Worm (Caenorhabditis elegans) whole organism, L3 larva: ENCODE results near the gene F09G2.1.
A peak's percentile ranks its signal among the peaks of the same experiment; 100 is the strongest.

Experiments
- R02D3.7 ChIP-seq: fragments of 150-350 bp; optimal IDR thresholded peaks from 2 replicates; lab custom pipeline; 2014; ENCODE audit warnings: missing biosample characterization, missing genetic modification characterization
- ZK546.5 ChIP-seq: sonication (generic microtip); optimal IDR thresholded peaks from 2 replicates; lab custom pipeline; 2017; ENCODE audit warnings: missing biosample characterization, missing genetic modification characterization
- aly-2 ChIP-seq: fragments of 150-350 bp; optimal IDR thresholded peaks from 2 replicates; lab custom pipeline; 2014; ENCODE audit warnings: missing biosample characterization, missing genetic modification characterization
- ama-1 ChIP-seq: fragments of 150-350 bp; optimal IDR thresholded peaks from 2 replicates; lab custom pipeline; 2018
- ceh-16 ChIP-seq: sonication (generic microtip); optimal IDR thresholded peaks from 2 replicates; lab custom pipeline; 2017; ENCODE audit warnings: missing biosample characterization, missing genetic modification characterization
- ceh-28 ChIP-seq: fragments of 150-350 bp; optimal IDR thresholded peaks from 2 replicates; lab custom pipeline; 2014; ENCODE audit warnings: missing biosample characterization, missing genetic modification reagents, missing genetic modification characterization
- ceh-82 ChIP-seq: fragments of 150-350 bp; optimal IDR thresholded peaks from 2 replicates; lab custom pipeline; 2014; ENCODE audit warnings: missing biosample characterization, missing genetic modification characterization
- ceh-9 ChIP-seq: sonication (generic microtip); optimal IDR thresholded peaks from 2 replicates; lab custom pipeline; 2018; ENCODE audit warnings: missing biosample characterization, missing genetic modification characterization
- daf-12 ChIP-seq: fragments of 150-350 bp; optimal IDR thresholded peaks from 2 replicates; lab custom pipeline; 2014; ENCODE audit warnings: missing biosample characterization, missing genetic modification reagents, missing genetic modification characterization
- egl-27 ChIP-seq: sonication (generic microtip); optimal IDR thresholded peaks from 4 replicates; lab custom pipeline; 2017; ENCODE audit warnings: missing biosample characterization, missing genetic modification reagents, missing genetic modification characterization
- egl-5 ChIP-seq: fragments of 150-350 bp; optimal IDR thresholded peaks from 2 replicates; lab custom pipeline; 2017; ENCODE audit warnings: missing biosample characterization, missing genetic modification reagents, missing genetic modification characterization, inconsistent platforms
- elt-1 ChIP-seq: fragments of 150-350 bp; optimal IDR thresholded peaks from 2 replicates; lab custom pipeline; 2014; ENCODE audit warnings: missing biosample characterization, missing genetic modification characterization
- elt-2 ChIP-seq: sonication (generic microtip); optimal IDR thresholded peaks from 2 replicates; lab custom pipeline; 2016; ENCODE audit warnings: missing genetic modification reagents, mild to moderate bottlenecking, missing genetic modification characterization, missing compliant biosample characterization
- elt-3 ChIP-seq, 3 experiments: fragments of 150-350 bp in 1 of 3; sonication (generic microtip) in 2 of 3; optimal IDR thresholded peaks; 2 replicates in 2 of 3; 4 replicates in 1 of 3; lab custom pipeline; 2014 to 2017; ENCODE audit warnings: missing biosample characterization in 3 of 3, missing genetic modification characterization in 3 of 3
- eor-1 ChIP-seq, 2 experiments: fragments of 150-350 bp; optimal IDR thresholded peaks; 2 replicates each; lab custom pipeline; 2014 to 2018; ENCODE audit warnings: missing biosample characterization in 2 of 2, missing genetic modification characterization in 2 of 2
- fkh-10 ChIP-seq: sonication (generic microtip); optimal IDR thresholded peaks from 2 replicates; lab custom pipeline; 2017; ENCODE audit warnings: missing biosample characterization, missing genetic modification reagents, missing genetic modification characterization
- fkh-2 ChIP-seq: fragments of 150-350 bp; optimal IDR thresholded peaks from 2 replicates; lab custom pipeline; 2014; ENCODE audit warnings: missing biosample characterization, missing genetic modification reagents, missing genetic modification characterization
- fos-1 ChIP-seq: fragments of 150-350 bp; optimal IDR thresholded peaks from 2 replicates; lab custom pipeline; 2014; ENCODE audit warnings: missing biosample characterization, missing genetic modification characterization
- hmg-11 ChIP-seq: sonication (generic microtip); optimal IDR thresholded peaks from 2 replicates; lab custom pipeline; 2016; ENCODE audit warnings: missing genetic modification characterization, missing compliant biosample characterization
- jun-1 ChIP-seq: fragments of 150-350 bp; optimal IDR thresholded peaks from 2 replicates; lab custom pipeline; 2014; ENCODE audit warnings: missing biosample characterization, missing genetic modification reagents, missing genetic modification characterization
- lin-15B ChIP-seq: fragments of 150-350 bp; optimal IDR thresholded peaks from 2 replicates; lab custom pipeline; 2014; ENCODE audit warnings: missing biosample characterization, missing genetic modification characterization
- lin-39 ChIP-seq: fragments of 150-350 bp; optimal IDR thresholded peaks from 2 replicates; lab custom pipeline; 2018; ENCODE audit warnings: missing biosample characterization, missing genetic modification reagents, missing genetic modification characterization
- lsy-12 ChIP-seq: sonication (generic microtip); optimal IDR thresholded peaks from 2 replicates; lab custom pipeline; 2016; ENCODE audit warnings: mild to moderate bottlenecking, missing genetic modification characterization, missing compliant biosample characterization
- mdl-1 ChIP-seq: fragments of 150-350 bp; optimal IDR thresholded peaks from 2 replicates; lab custom pipeline; 2014; ENCODE audit warnings: missing biosample characterization, missing genetic modification characterization
- mml-1 ChIP-seq: fragments of 150-350 bp; sonication (generic microtip); optimal IDR thresholded peaks from 3 replicates; lab custom pipeline; 2014; ENCODE audit warnings: missing biosample characterization, missing genetic modification characterization
- nfya-1 ChIP-seq: sonication (generic microtip); optimal IDR thresholded peaks from 2 replicates; lab custom pipeline; 2017; ENCODE audit warnings: missing genetic modification characterization, mild to moderate bottlenecking, missing compliant biosample characterization, antibody characterized with exemption, moderate library complexity; ENCODE audit not compliant: insufficient read depth
- nhr-23 ChIP-seq: fragments of 150-350 bp; optimal IDR thresholded peaks from 2 replicates; lab custom pipeline; 2014; ENCODE audit warnings: missing biosample characterization, missing genetic modification reagents, missing genetic modification characterization
- nhr-237 ChIP-seq: fragments of 150-350 bp; optimal IDR thresholded peaks from 2 replicates; lab custom pipeline; 2014; ENCODE audit warnings: missing biosample characterization, missing genetic modification characterization
- nhr-25 ChIP-seq: sonication (generic microtip); optimal IDR thresholded peaks from 2 replicates; lab custom pipeline; 2017; ENCODE audit warnings: missing biosample characterization, missing genetic modification characterization
- nhr-28 ChIP-seq: fragments of 150-350 bp; optimal IDR thresholded peaks from 2 replicates; lab custom pipeline; 2014; ENCODE audit warnings: missing biosample characterization, missing genetic modification characterization
- nhr-43 ChIP-seq: sonication (generic microtip); optimal IDR thresholded peaks from 2 replicates; lab custom pipeline; 2016; ENCODE audit warnings: mild to moderate bottlenecking, missing genetic modification characterization, missing compliant biosample characterization; ENCODE audit not compliant: poor library complexity, severe bottlenecking
- nhr-76 ChIP-seq: fragments of 150-350 bp; sonication (generic microtip); optimal IDR thresholded peaks from 5 replicates; lab custom pipeline; 2014; ENCODE audit warnings: missing biosample characterization, missing genetic modification characterization
- pha-4 ChIP-seq: fragments of 150-350 bp; optimal IDR thresholded peaks from 2 replicates; lab custom pipeline; 2014; ENCODE audit warnings: missing biosample characterization, missing genetic modification reagents, missing genetic modification characterization
- pqm-1 ChIP-seq: fragments of 150-350 bp; optimal IDR thresholded peaks from 2 replicates; lab custom pipeline; 2017; ENCODE audit warnings: missing biosample characterization, missing genetic modification characterization, inconsistent platforms
- sea-2 ChIP-seq: fragments of 150-350 bp; sonication (generic microtip); optimal IDR thresholded peaks from 4 replicates; lab custom pipeline; 2014; ENCODE audit warnings: missing biosample characterization, missing genetic modification reagents, missing genetic modification characterization
- skn-1 ChIP-seq: fragments of 150-350 bp; optimal IDR thresholded peaks from 2 replicates; lab custom pipeline; 2014; ENCODE audit warnings: missing biosample characterization, missing genetic modification characterization
- snpc-4 ChIP-seq: fragments of 150-350 bp; optimal IDR thresholded peaks from 2 replicates; lab custom pipeline; 2014; ENCODE audit warnings: missing biosample characterization, missing genetic modification characterization
- tbx-2 ChIP-seq: sonication (generic microtip); optimal IDR thresholded peaks from 2 replicates; lab custom pipeline; 2016; ENCODE audit warnings: mild to moderate bottlenecking, missing genetic modification characterization, missing compliant biosample characterization
- unc-39 ChIP-seq: sonication (generic microtip); optimal IDR thresholded peaks from 4 replicates; lab custom pipeline; 2017; ENCODE audit warnings: missing biosample characterization, missing genetic modification characterization
- unc-62 ChIP-seq: fragments of 150-350 bp; sonication (generic microtip); optimal IDR thresholded peaks from 4 replicates; lab custom pipeline; 2014; ENCODE audit warnings: missing biosample characterization, missing genetic modification reagents, missing genetic modification characterization
- zag-1 ChIP-seq: fragments of 150-350 bp; optimal IDR thresholded peaks from 2 replicates; lab custom pipeline; 2014; ENCODE audit warnings: missing biosample characterization, missing genetic modification characterization
- ztf-4 ChIP-seq: fragments of 150-350 bp; optimal IDR thresholded peaks from 2 replicates; lab custom pipeline; 2014; ENCODE audit warnings: missing biosample characterization, missing genetic modification characterization

F09G2.1 gene

ce11 chrV:7234726-7235125 lies 34.7 kb downstream of the F09G2.1 start, which contains the start of gene C05C8.5:
TSS of gene C05C8.5 (minus strand) at chrV:7234826.
- TF ChIP-seq eor-1 (tag; optimal IDR thresholded peaks at IDR 0.05; lab: Kevin White, UChicago) = no peak
- TF ChIP-seq nhr-23 = no peak
- no peak for TF ChIP-seq nhr-28 (tag; lab: Kevin White, UChicago)
- no peak for TF ChIP-seq unc-39 (tag; lab: Kevin White, UChicago)
- TF ChIP-seq ceh-9 (tag; lab: Kevin White, UChicago) = no peak
- no peak for TF ChIP-seq ama-1 (lab: Kevin White, UChicago)
- TF ChIP-seq ZK546.5 (tag; lab: Kevin White, UChicago) = no peak
- TF ChIP-seq R02D3.7 (tag; lab: Kevin White, UChicago) = no peak
- TF ChIP-seq lsy-12 = no peak
- TF ChIP-seq ceh-16 (tag; lab: Kevin White, UChicago) = no peak
- no peak for TF ChIP-seq nhr-76

ce11 chrV:7236694-7237093 lies 36.7 kb downstream of the F09G2.1 start:
- no peak for TF ChIP-seq unc-62 (GFP tag; lab: Kevin White, UChicago)
- TF ChIP-seq hmg-11 (tag; lab: Kevin White, UChicago) = no peak
- TF ChIP-seq eor-1 (tag; optimal IDR thresholded peaks at IDR 0.05; lab: Kevin White, UChicago) = no peak
- TF ChIP-seq jun-1 (tag; lab: Kevin White, UChicago) = no peak
- TF ChIP-seq zag-1 (tag; lab: Kevin White, UChicago) = no peak
- no peak for TF ChIP-seq ceh-9 (tag; lab: Kevin White, UChicago)
- TF ChIP-seq ceh-28 (tag; lab: Kevin White, UChicago) = no peak
- TF ChIP-seq elt-3 (tag; optimal IDR thresholded peaks at IDR 0.05; lab: Kevin White, UChicago) = no peak
- no peak for TF ChIP-seq elt-1 (tag; lab: Kevin White, UChicago)
- TF ChIP-seq lin-39 (tag; lab: Kevin White, UChicago) = no peak
- TF ChIP-seq R02D3.7 (tag; lab: Kevin White, UChicago) = no peak
- TF ChIP-seq daf-12 (tag; lab: Kevin White, UChicago) = no peak
- TF ChIP-seq nhr-76 = no peak
- TF ChIP-seq ZK546.5 (tag; lab: Kevin White, UChicago) = no peak
- no peak for TF ChIP-seq fos-1 (tag; lab: Kevin White, UChicago)

DNA sequence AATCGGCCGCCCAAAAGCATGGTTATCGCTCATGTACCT lies 36.9 kb downstream of the F09G2.1 start, which contains the start of gene hpo-9:
Gene hpo-9, minus strand, starts transcription at position 37 of the 39 bp plus-strand sequence.
- TF ChIP-seq daf-12 (tag; lab: Kevin White, UChicago) (no peak), mml-1 (no peak), aly-2 (tag; lab: Kevin White, UChicago) (no peak), zag-1 (tag; lab: Kevin White, UChicago) (no peak), nhr-237 (no peak)

DNA sequence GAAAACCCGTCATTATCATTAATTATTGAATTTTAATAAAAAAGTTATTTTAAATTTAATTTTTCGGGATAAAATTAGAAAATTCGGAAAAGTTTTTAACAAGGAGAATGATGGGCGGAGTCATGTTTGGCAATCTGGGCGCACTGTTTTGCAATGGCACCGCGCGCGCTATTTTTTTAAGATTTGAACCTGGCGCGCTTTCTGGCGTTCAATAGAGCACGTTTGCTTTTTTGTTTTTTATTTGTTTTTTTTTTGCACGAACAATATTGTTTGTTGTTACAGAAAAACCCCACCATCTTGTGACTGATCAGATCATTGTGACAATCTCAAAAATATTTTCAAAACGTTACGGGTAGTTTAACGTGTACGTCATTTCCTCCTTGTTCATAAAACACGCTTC lies 37.1 kb downstream of the F09G2.1 start, which contains the start of gene hyls-1:
Gene hyls-1, plus strand, starts transcription at position 249 of the 400 bp plus-strand sequence.
- TF ChIP-seq sea-2 (GFP tag; lab: Kevin White, UChicago) (no peak), nfya-1 (peak; percentile 91), lin-15B (tag; lab: Kevin White, UChicago) (peak; percentile 92), ceh-9 (tag; lab: Kevin White, UChicago) (no peak), lsy-12 (no peak), nhr-237 (no peak), pha-4 (tag; lab: Kevin White, UChicago) (peak; percentile 96), nhr-43 (tag; lab: Kevin White, UChicago) (peak; percentile 92), nhr-25 (tag; lab: Kevin White, UChicago) (peak; percentile 80), R02D3.7 (tag; lab: Kevin White, UChicago) (peak; percentile 69), unc-39 (tag; lab: Kevin White, UChicago) (no peak), skn-1 (peak; percentile 37), ztf-4 (no peak), egl-5 (tag; lab: Kevin White, UChicago) (peak; percentile 95), nhr-23 (peak; percentile 94), mml-1 (no peak), ceh-28 (tag; lab: Kevin White, UChicago) (peak; percentile 65), unc-62 (GFP tag; lab: Kevin White, UChicago) (no peak), eor-1 (tag; optimal IDR thresholded peaks at IDR 0.05; lab: Kevin White, UChicago) (no peak), fkh-10 (GFP tag; lab: Kevin White, UChicago) (no peak), fkh-2 (tag; lab: Kevin White, UChicago) (no peak), nhr-28 (tag; lab: Kevin White, UChicago) (no peak), tbx-2 (tag; lab: Kevin White, UChicago) (no peak), pqm-1 (tag; lab: Kevin White, UChicago) (peak; percentile 31), ZK546.5 (tag; lab: Kevin White, UChicago) (no peak), hmg-11 (tag; lab: Kevin White, UChicago) (peak; percentile 86), elt-3 (tag; optimal IDR thresholded peaks at IDR 0.05; lab: Kevin White, UChicago) (no peak), fos-1 (tag; lab: Kevin White, UChicago) (no peak), elt-1 (tag; lab: Kevin White, UChicago) (no peak), nhr-76 (no peak), ceh-16 (tag; lab: Kevin White, UChicago) (no peak), ceh-82 (tag; lab: Kevin White, UChicago) (peak; percentile 57), aly-2 (tag; lab: Kevin White, UChicago) (no peak), egl-27 (no peak), snpc-4 (tag; lab: Kevin White, UChicago) (peak; percentile 57), mdl-1 (no peak), ama-1 (lab: Kevin White, UChicago) (peak; percentile 32), lin-39 (tag; lab: Kevin White, UChicago) (peak; percentile 56), elt-2 (peak; percentile 51)
